Worm (Caenorhabditis elegans): Measurements from ENCODE around the gene nhr-207.

DNA sequence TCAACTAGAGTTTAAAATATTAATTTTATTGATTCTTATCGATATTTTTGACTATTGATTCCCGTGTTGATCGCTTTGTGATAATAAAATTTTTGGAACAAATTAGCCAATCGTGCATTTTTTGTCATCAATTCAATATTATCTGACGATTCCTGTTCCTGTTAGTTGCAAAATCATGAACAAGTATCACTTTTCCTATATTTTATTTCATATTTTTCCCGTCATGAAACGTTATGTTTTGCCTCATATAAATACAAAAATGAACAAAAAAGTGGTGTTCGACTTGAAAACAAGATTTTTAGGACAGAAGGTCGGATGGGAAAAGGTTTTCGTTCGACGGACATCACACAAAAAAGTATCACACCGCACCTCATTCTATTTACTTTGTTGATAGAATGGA is 25.3 kb downstream of the nhr-207 start, which contains the start of gene C13C4.6:
- TF ChIP-seq pha-4 (tag; optimal IDR thresholded peaks at IDR 0.05) = no peak
- no peak for TF ChIP-seq sptf-1 (tag; optimal IDR thresholded peaks at IDR 0.05)
- no peak for TF ChIP-seq nhr-237 (tag; optimal IDR thresholded peaks at IDR 0.05)

Measured in whole organism, mixed stage, embryonic.